Worm (Caenorhabditis elegans): ENCODE data around the gene srv-6.

The srv-6 gene

ce11 chrX:4265283-4265907 lies 8.5 kb downstream of the srv-6 start, which contains the start of gene coel-1 (continued):
- TF ChIP-seq unc-39 (tag; optimal IDR thresholded peaks at IDR 0.05): no peak
- no peak for TF ChIP-seq mdl-1 (tag; optimal IDR thresholded peaks at IDR 0.05)
- TF ChIP-seq mml-1 (tag; optimal IDR thresholded peaks at IDR 0.05): peak; percentile 3
- no peak for TF ChIP-seq aly-2 (tag; optimal IDR thresholded peaks at IDR 0.05)
- TF ChIP-seq nhr-76 (tag; optimal IDR thresholded peaks at IDR 0.05): no peak
- no peak for TF ChIP-seq nhr-43 (tag; optimal IDR thresholded peaks at IDR 0.05; ENCODE audit: poor library complexity, severe bottlenecking)
- TF ChIP-seq elt-1 (tag; optimal IDR thresholded peaks at IDR 0.05): no peak
- peak; percentile 42 for TF ChIP-seq pqm-1 (tag; optimal IDR thresholded peaks at IDR 0.05)
- TF ChIP-seq nhr-237 (tag; optimal IDR thresholded peaks at IDR 0.05): no peak

DNA sequence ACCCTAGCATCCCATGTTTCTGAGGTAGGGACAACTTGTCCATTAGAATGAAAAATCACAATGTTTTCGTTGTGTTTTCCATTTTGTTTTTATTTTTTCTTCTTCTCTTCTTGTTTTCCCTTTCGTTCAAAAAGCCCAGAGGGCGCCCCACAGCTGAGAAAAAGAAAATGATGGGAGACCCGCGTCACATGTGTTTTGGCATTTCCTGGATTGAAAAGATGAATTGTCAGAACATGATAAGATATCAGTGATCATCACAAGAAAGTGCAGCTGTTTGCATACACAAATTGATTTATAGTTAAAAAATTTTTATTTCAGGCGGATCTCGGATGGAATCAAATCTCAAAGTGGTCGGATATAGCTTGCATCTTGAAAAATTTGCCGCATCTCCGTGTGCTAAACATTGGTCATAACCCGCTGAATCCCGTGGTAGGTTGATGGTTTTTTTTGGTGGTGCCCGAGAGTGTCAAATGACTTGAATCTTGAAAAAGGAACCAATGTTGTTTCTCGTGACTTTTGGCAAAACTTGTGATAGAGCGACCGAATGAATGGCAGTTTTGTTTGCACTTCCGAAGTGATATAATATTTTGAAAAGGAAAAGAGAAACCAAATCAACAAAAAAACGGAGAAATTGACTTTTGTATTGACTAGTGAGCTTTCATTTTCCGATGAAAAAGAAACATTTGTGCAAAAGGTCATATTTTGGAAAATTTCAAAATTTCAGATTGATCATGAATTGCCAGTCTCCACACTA lies 9.5 kb downstream of the srv-6 start:
- TF ChIP-seq pha-4 (tag; optimal IDR thresholded peaks at IDR 0.05) (peak; percentile 57), nhr-23 (tag; optimal IDR thresholded peaks at IDR 0.05) (no peak), skn-1 (tag; optimal IDR thresholded peaks at IDR 0.05) (no peak), nhr-12 (tag; optimal IDR thresholded peaks at IDR 0.05) (no peak)

ce11 chrX:4268396-4268795 lies 11.5 kb downstream of the srv-6 start:
- TF ChIP-seq elt-2 (tag; optimal IDR thresholded peaks at IDR 0.05): peak; percentile 57
- TF ChIP-seq nhr-28 (tag; optimal IDR thresholded peaks at IDR 0.05): no peak
- TF ChIP-seq sea-2 (GFP tag; optimal IDR thresholded peaks at IDR 0.05): no peak
- peak; percentile 80 for TF ChIP-seq pqm-1 (tag; optimal IDR thresholded peaks at IDR 0.05)
- no peak for TF ChIP-seq fos-1 (tag; optimal IDR thresholded peaks at IDR 0.05)
- TF ChIP-seq nfya-1 (tag; optimal IDR thresholded peaks at IDR 0.05; ENCODE audit: insufficient read depth): peak; percentile 12
- TF ChIP-seq pha-4 (tag; optimal IDR thresholded peaks at IDR 0.05): no peak

- TF ChIP-seq ceh-9 (tag; optimal IDR thresholded peaks at IDR 0.05) (no peak), aly-2 (tag; optimal IDR thresholded peaks at IDR 0.05) (no peak)
These were observed 16.8 kb downstream of the srv-6 start, which contains the start of gene C52B9.10 for ce11 chrX:4273614-4274013. TSS of gene C52B9.10 (plus strand) at chrX:4273914.

DNA sequence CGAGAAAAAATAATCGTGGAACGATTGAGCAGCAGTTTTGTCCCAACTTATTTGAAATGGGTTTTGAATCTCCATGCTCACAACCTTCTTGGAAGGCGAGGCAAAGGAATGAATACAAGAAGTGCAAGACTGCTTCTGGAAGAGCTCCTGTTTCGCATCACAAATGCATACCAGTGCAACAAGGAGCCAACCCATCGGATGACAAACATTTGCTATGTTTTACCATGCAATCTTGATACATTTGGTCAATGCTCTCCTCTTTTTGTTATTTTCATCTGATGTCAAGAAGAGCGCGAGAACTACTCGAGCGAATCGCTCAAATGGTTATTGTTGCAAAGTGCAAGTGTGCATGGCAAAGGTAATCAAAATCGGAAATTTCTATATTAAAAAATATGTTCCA lies 17.3 kb downstream of the srv-6 start, which contains the start of gene mec-18:
TSS of gene mec-18 (minus strand) at position 101 of the 400 bp plus-strand sequence.
- TF ChIP-seq pqm-1 (tag; optimal IDR thresholded peaks at IDR 0.05) (no peak), nhr-11 (tag; optimal IDR thresholded peaks at IDR 0.05) (no peak), elt-1 (tag; optimal IDR thresholded peaks at IDR 0.05) (no peak), lin-15B (tag; optimal IDR thresholded peaks at IDR 0.05) (no peak), ZK546.5 (tag; optimal IDR thresholded peaks at IDR 0.05) (no peak), ztf-11 (tag; optimal IDR thresholded peaks at IDR 0.05) (no peak), hmg-11 (tag; optimal IDR thresholded peaks at IDR 0.05) (no peak), unc-62 (GFP tag; optimal IDR thresholded peaks at IDR 0.05) (no peak), lsy-12 (tag; optimal IDR thresholded peaks at IDR 0.05) (no peak), nhr-77 (tag; optimal IDR thresholded peaks at IDR 0.05) (no peak), ceh-16 (tag; optimal IDR thresholded peaks at IDR 0.05) (no peak)

- no peak for TF ChIP-seq pha-4 (tag; optimal IDR thresholded peaks at IDR 0.05)
- no peak for TF ChIP-seq ceh-28 (tag; optimal IDR thresholded peaks at IDR 0.05)
- no peak for TF ChIP-seq fkh-2 (tag; optimal IDR thresholded peaks at IDR 0.05)
- no peak for TF ChIP-seq nhr-11 (tag; optimal IDR thresholded peaks at IDR 0.05)
- TF ChIP-seq nhr-67 (tag; optimal IDR thresholded peaks at IDR 0.05): no peak
These were observed 22.5 kb downstream of the srv-6 start, which contains the start of the genes twk-28 and ets-9 for ce11 chrX:4279294-4279782. TSS of gene twk-28 (minus strand) at chrX:4279344. TSS of gene ets-9 (plus strand) at chrX:4279703.

Data from whole organism, L3 larva.